Worm (Caenorhabditis elegans) whole organism, late embryonic: Measurements from ENCODE around the gene skr-3.

Experiments
- C38D4.7 ChIP-seq: fragments of 200-800 bp; sonication (Bioruptor generic); optimal IDR thresholded peaks from 2 replicates; lab custom pipeline; 2018; ENCODE audit warnings: mild to moderate bottlenecking, missing genetic modification characterization, moderate library complexity, missing compliant biosample characterization
- F13H6.1 ChIP-seq: sonication (generic microtip); optimal IDR thresholded peaks from 2 replicates; lab custom pipeline; 2016; ENCODE audit warnings: missing genetic modification characterization, missing compliant biosample characterization
- K09A11.1 ChIP-seq: sonication (generic microtip); optimal IDR thresholded peaks from 2 replicates; lab custom pipeline; 2017; ENCODE audit warnings: antibody characterized with exemption, mild to moderate bottlenecking, missing genetic modification characterization, missing compliant biosample characterization; ENCODE audit not compliant: insufficient read depth
- ama-1 ChIP-seq: fragments of 150-350 bp; optimal IDR thresholded peaks from 2 replicates; lab custom pipeline; 2014
- ceh-19 ChIP-seq: fragments of 200-800 bp; sonication (Bioruptor generic); optimal IDR thresholded peaks from 2 replicates; lab custom pipeline; 2018; ENCODE audit warnings: mild to moderate bottlenecking, missing genetic modification characterization, missing compliant biosample characterization
- ceh-2 ChIP-seq: sonication (generic microtip); optimal IDR thresholded peaks from 2 replicates; lab custom pipeline; 2016; ENCODE audit warnings: missing genotype, missing genetic modification characterization, missing compliant biosample characterization
- ceh-30 ChIP-seq: fragments of 150-350 bp; optimal IDR thresholded peaks from 2 replicates; lab custom pipeline; 2014; ENCODE audit warnings: missing biosample characterization, missing genetic modification characterization
- ceh-31 ChIP-seq: sonication (generic microtip); optimal IDR thresholded peaks from 2 replicates; lab custom pipeline; 2016; ENCODE audit warnings: missing genetic modification characterization, missing compliant biosample characterization
- ceh-45 ChIP-seq: fragments of 200-800 bp; sonication (Bioruptor generic); IDR thresholded peaks from 2 replicates; pipeline ENCODE4 v1.3.6; 2022; ENCODE audit warnings: missing genetic modification reagents, missing genetic modification characterization, missing compliant biosample characterization
- ceh-48 ChIP-seq: sonication (generic microtip); optimal IDR thresholded peaks from 2 replicates; lab custom pipeline; 2016; ENCODE audit warnings: missing genetic modification characterization, inconsistent platforms, missing compliant biosample characterization
- che-1 ChIP-seq: sonication (generic microtip); optimal IDR thresholded peaks from 2 replicates; lab custom pipeline; 2016; ENCODE audit warnings: mild to moderate bottlenecking, missing genetic modification characterization, missing compliant biosample characterization
- dve-1 ChIP-seq: sonication (generic microtip); optimal IDR thresholded peaks from 2 replicates; lab custom pipeline; 2017; ENCODE audit warnings: antibody characterized with exemption, mild to moderate bottlenecking, missing genetic modification characterization, missing compliant biosample characterization
- elt-2 ChIP-seq: sonication (generic microtip); optimal IDR thresholded peaks from 2 replicates; lab custom pipeline; 2016; ENCODE audit warnings: missing genetic modification reagents, missing genetic modification characterization, missing compliant biosample characterization
- fax-1 ChIP-seq: sonication (generic microtip); optimal IDR thresholded peaks from 2 replicates; lab custom pipeline; 2016; ENCODE audit warnings: missing genotype, missing genetic modification characterization, missing compliant biosample characterization
- hlh-15 ChIP-seq: sonication (generic microtip); optimal IDR thresholded peaks from 2 replicates; lab custom pipeline; 2016; ENCODE audit warnings: missing genetic modification characterization, missing compliant biosample characterization
- hlh-6 ChIP-seq: sonication (generic microtip); optimal IDR thresholded peaks from 2 replicates; lab custom pipeline; 2016; ENCODE audit warnings: missing genotype, missing genetic modification characterization, missing compliant biosample characterization
- lim-6 ChIP-seq: sonication (generic microtip); optimal IDR thresholded peaks from 2 replicates; lab custom pipeline; 2016; ENCODE audit warnings: missing genetic modification characterization, missing compliant biosample characterization
- lin-11 ChIP-seq: fragments of 200-800 bp; sonication (Bioruptor generic); optimal IDR thresholded peaks from 2 replicates; lab custom pipeline; 2018; ENCODE audit warnings: mild to moderate bottlenecking, missing genetic modification characterization, missing compliant biosample characterization
- nfya-1 ChIP-seq: sonication (generic microtip); optimal IDR thresholded peaks from 2 replicates; lab custom pipeline; 2017; ENCODE audit warnings: missing genetic modification characterization, mild to moderate bottlenecking, missing compliant biosample characterization, antibody characterized with exemption, moderate library complexity
- nhr-11 ChIP-seq: fragments of 150-350 bp; optimal IDR thresholded peaks from 2 replicates; lab custom pipeline; 2014; ENCODE audit warnings: missing biosample characterization, missing genetic modification characterization
- odd-2 ChIP-seq: sonication (generic microtip); optimal IDR thresholded peaks from 2 replicates; lab custom pipeline; 2017; ENCODE audit warnings: antibody characterized with exemption, mild to moderate bottlenecking, missing genetic modification characterization, missing compliant biosample characterization
- pag-3 ChIP-seq: sonication (generic microtip); optimal IDR thresholded peaks from 2 replicates; lab custom pipeline; 2016; ENCODE audit warnings: missing compliant biosample characterization, missing genetic modification characterization, borderline replicate concordance
- pat-9 ChIP-seq: fragments of 200-800 bp; sonication (Bioruptor generic); optimal IDR thresholded peaks from 2 replicates; lab custom pipeline; 2018; ENCODE audit warnings: mild to moderate bottlenecking, missing genetic modification characterization, moderate library complexity, missing compliant biosample characterization
- pha-4 ChIP-seq: fragments of 150-350 bp; optimal IDR thresholded peaks from 2 replicates; lab custom pipeline; 2018; ENCODE audit warnings: missing biosample characterization, missing genetic modification reagents, missing genetic modification characterization
- pqm-1 ChIP-seq: sonication (generic microtip); optimal IDR thresholded peaks from 2 replicates; lab custom pipeline; 2016; ENCODE audit warnings: missing genetic modification characterization, missing compliant biosample characterization
- pros-1 ChIP-seq: fragments of 150-350 bp; optimal IDR thresholded peaks from 2 replicates; lab custom pipeline; 2014; ENCODE audit warnings: missing biosample characterization, missing genetic modification reagents, missing genetic modification characterization
- ref-2 ChIP-seq: sonication (generic microtip); optimal IDR thresholded peaks from 2 replicates; lab custom pipeline; 2016; ENCODE audit warnings: missing genetic modification characterization, missing compliant biosample characterization
- sdc-2 ChIP-seq: sonication (generic microtip); optimal IDR thresholded peaks from 2 replicates; lab custom pipeline; 2016; ENCODE audit warnings: missing genotype, missing genetic modification characterization, missing compliant biosample characterization
- sox-2 ChIP-seq: fragments of 200-800 bp; sonication (Bioruptor generic); IDR thresholded peaks from 2 replicates; pipeline ENCODE4 v1.3.6; 2022; ENCODE audit warnings: missing genetic modification reagents, missing genetic modification characterization, missing compliant biosample characterization
- tbx-2 ChIP-seq: sonication (generic microtip); optimal IDR thresholded peaks from 2 replicates; lab custom pipeline; 2016; ENCODE audit warnings: missing genetic modification characterization, missing compliant biosample characterization
- tbx-7 ChIP-seq: sonication (generic microtip); optimal IDR thresholded peaks from 2 replicates; lab custom pipeline; 2016; ENCODE audit warnings: missing genotype, missing genetic modification characterization, missing compliant biosample characterization
- zip-5 ChIP-seq: sonication (generic microtip); optimal IDR thresholded peaks from 2 replicates; lab custom pipeline; 2016; ENCODE audit warnings: missing genetic modification characterization, missing compliant biosample characterization
- ztf-16 ChIP-seq: sonication (generic microtip); optimal IDR thresholded peaks from 2 replicates; lab custom pipeline; 2017; ENCODE audit warnings: missing genetic modification characterization, missing compliant biosample characterization

skr-3 gene

DNA sequence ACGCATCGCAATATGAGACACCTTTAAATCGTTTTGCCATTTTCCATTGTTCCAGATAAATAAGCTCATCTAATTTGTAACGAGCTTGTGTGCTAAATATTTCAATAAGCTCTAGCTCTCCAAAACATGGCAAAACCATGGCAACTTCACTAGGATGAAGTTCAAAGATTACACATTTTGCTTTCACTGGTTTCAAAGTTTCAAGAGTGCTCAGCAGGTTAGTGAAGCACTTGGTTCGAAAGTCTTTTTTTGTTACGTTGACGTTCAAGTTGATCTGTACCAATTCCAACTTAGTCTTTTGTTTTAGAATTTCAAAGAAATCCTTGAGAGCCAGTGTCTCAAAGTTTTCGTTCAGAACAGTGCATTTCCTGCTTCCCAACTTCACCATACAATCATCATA lies 21.5 kb downstream of the skr-3 start, which contains the start of gene fbxa-18:
TSS of gene fbxa-18 (plus strand) at position 301 of the 400 bp plus-strand sequence.
- no peak for TF ChIP-seq sdc-2 (tag; lab: Kevin White, UChicago)
- no peak for TF ChIP-seq ztf-16 (tag; lab: Kevin White, UChicago)
- no peak for TF ChIP-seq K09A11.1 (tag; lab: Kevin White, UChicago)
- no peak for TF ChIP-seq tbx-7 (tag; lab: Kevin White, UChicago)
- TF ChIP-seq hlh-15 (tag; lab: Kevin White, UChicago), result no peak
- TF ChIP-seq elt-2 (tag; lab: Kevin White, UChicago), result no peak
- no peak for TF ChIP-seq zip-5 (tag; lab: Kevin White, UChicago)
- no peak for TF ChIP-seq pros-1 (tag; lab: Kevin White, UChicago)
- no peak for TF ChIP-seq ceh-30 (tag; lab: Kevin White, UChicago)

DNA sequence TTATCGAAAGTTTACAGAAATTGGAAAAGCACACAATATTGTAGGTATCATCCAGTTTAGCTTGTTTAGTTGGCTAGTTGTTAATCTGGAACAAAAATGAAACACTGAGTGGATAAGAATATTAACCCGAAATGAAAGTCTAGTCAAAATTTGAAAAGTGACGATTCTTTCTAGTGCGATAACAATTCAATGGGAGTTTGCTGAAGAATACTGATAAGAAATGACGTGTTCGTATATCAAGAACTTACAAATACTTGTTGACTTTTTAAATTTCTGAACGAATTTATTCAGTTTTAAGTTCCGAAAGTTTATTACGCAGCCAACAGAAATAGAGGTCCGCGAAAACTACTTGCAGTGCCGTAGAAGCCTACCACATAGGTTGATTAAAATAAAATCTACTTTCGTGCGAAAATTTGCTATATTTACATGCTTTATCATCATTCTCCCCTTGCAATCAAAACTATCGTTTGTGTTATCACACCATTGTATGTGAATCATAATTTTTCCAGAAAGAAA lies 22.2 kb downstream of the skr-3 start, which contains the start of gene fbxa-88:
TSS of gene fbxa-88 (minus strand) at position 51 of the 516 bp plus-strand sequence.
- TF ChIP-seq pros-1 (tag; lab: Kevin White, UChicago), result no peak
- no peak for TF ChIP-seq che-1 (tag; lab: Kevin White, UChicago)
- TF ChIP-seq pat-9 (tag; lab: Kevin White, UChicago), result no peak
- no peak for TF ChIP-seq hlh-6 (tag; lab: Kevin White, UChicago)
- no peak for TF ChIP-seq lim-6 (tag; lab: Kevin White, UChicago)
- no peak for TF ChIP-seq ceh-48 (tag; lab: Kevin White, UChicago)
- TF ChIP-seq ceh-45 (GFP tag; lab: Robert Waterston, UW), result no peak
- no peak for TF ChIP-seq ztf-16 (tag; lab: Kevin White, UChicago)
- no peak for TF ChIP-seq pha-4 (tag; lab: Kevin White, UChicago)

- no peak for TF ChIP-seq odd-2 (tag; lab: Kevin White, UChicago)
- no peak for TF ChIP-seq pag-3
- no peak for TF ChIP-seq nhr-11 (tag; lab: Kevin White, UChicago)
- no peak for TF ChIP-seq zip-5 (tag; lab: Kevin White, UChicago)
Measured at ce11 chrV:16145009-16145408, 24.1 kb downstream of the skr-3 start.

DNA sequence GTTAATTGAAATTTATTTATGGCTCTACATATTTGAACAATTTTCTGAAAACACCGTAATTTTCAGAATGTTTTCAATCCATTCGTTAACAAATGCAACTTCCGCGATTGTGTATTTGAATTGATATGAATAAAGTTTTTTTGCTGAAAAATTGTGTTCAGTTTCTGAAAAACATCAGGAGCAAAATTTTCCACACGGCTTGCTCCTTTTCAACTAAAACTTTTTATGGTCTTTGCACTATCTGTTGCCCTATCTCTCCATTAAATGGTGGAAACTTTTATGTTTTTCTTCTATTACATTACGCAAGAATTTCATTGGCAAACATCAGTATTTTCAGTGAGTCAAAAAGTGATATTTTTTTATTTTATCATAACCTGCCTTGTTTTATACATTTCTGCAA lies 27.9 kb downstream of the skr-3 start, which contains the start of gene F10A3.4:
TSS of gene F10A3.4 (plus strand) at position 301 of the 400 bp plus-strand sequence.
- TF ChIP-seq ceh-45 (GFP tag; lab: Robert Waterston, UW), result no peak
- TF ChIP-seq fax-1, result no peak
- no peak for TF ChIP-seq tbx-2 (tag; lab: Kevin White, UChicago)
- no peak for TF ChIP-seq nfya-1 (tag; lab: Kevin White, UChicago)
- TF ChIP-seq C38D4.7, result no peak
- no peak for TF ChIP-seq pat-9 (tag; lab: Kevin White, UChicago)
- TF ChIP-seq F13H6.1 (tag; lab: Kevin White, UChicago), result no peak
- no peak for TF ChIP-seq ref-2
- no peak for TF ChIP-seq dve-1
- TF ChIP-seq pqm-1 (tag; lab: Kevin White, UChicago), result no peak

- TF ChIP-seq pha-4 (tag; lab: Kevin White, UChicago), result no peak
- no peak for TF ChIP-seq ceh-31
- no peak for TF ChIP-seq tbx-2 (tag; lab: Kevin White, UChicago)
- TF ChIP-seq ceh-19 (GFP tag; lab: Kevin White, UChicago), result no peak
- TF ChIP-seq C38D4.7, result no peak
- TF ChIP-seq, all 69 proteins: peak for 0
Measured at ce11 chrV:16153375-16153774, 32.5 kb downstream of the skr-3 start, which contains the start of gene str-254. TSS of gene str-254 (minus strand) at chrV:16153475.

ce11 chrV:16155111-16155510 lies 34.2 kb downstream of the skr-3 start, which contains the start of gene str-97:
TSS of gene str-97 (minus strand) at chrV:16155211.
- TF ChIP-seq ama-1 (lab: Kevin White, UChicago) (no peak), lin-11 (tag; lab: Kevin White, UChicago) (no peak), ceh-19 (GFP tag; lab: Kevin White, UChicago) (no peak), sox-2 (no peak), elt-2 (tag; lab: Kevin White, UChicago) (no peak), ref-2 (no peak), ceh-2 (tag; lab: Kevin White, UChicago) (no peak), hlh-6 (tag; lab: Kevin White, UChicago) (no peak)
